Worm (Caenorhabditis elegans) whole organism, L1 larva: ENCODE results near the gene Y14H12B.1.

Source experiments
- aha-1 ChIP-seq: fragments of 150-350 bp; optimal IDR thresholded peaks from 2 replicates; lab custom pipeline; 2014; ENCODE audit warnings: missing biosample characterization, missing genetic modification characterization
- aly-2 ChIP-seq: fragments of 150-350 bp; optimal IDR thresholded peaks from 2 replicates; lab custom pipeline; 2014; ENCODE audit warnings: missing biosample characterization, missing genetic modification characterization
- ama-1 ChIP-seq: fragments of 150-350 bp; optimal IDR thresholded peaks from 2 replicates; lab custom pipeline; 2014
- blmp-1 ChIP-seq: fragments of 150-350 bp; optimal IDR thresholded peaks from 2 replicates; lab custom pipeline; 2014; ENCODE audit warnings: missing biosample characterization, missing genetic modification characterization
- ceh-8 ChIP-seq: fragments of 200-800 bp; sonication (Bioruptor generic); optimal IDR thresholded peaks from 2 replicates; lab custom pipeline; 2018; ENCODE audit warnings: mild to moderate bottlenecking, missing genetic modification characterization, moderate library complexity, missing compliant biosample characterization
- ceh-82 ChIP-seq, 3 experiments: fragments of 150-350 bp in 1 of 3; sonication (generic microtip) in 2 of 3; optimal IDR thresholded peaks; 2 replicates each; lab custom pipeline; 2014 to 2017; ENCODE audit warnings: missing biosample characterization in 3 of 3, missing genetic modification characterization in 3 of 3
- dpl-1 ChIP-seq, 3 experiments: fragments of 150-350 bp in 2 of 3; sonication (generic microtip) in 1 of 3; optimal IDR thresholded peaks; 2 replicates each; lab custom pipeline; 2014 to 2017; ENCODE audit warnings: missing biosample characterization in 3 of 3, missing genetic modification characterization in 3 of 3, missing genetic modification reagents in 3 of 3
- dsc-1 ChIP-seq: sonication (generic microtip); optimal IDR thresholded peaks from 2 replicates; lab custom pipeline; 2016; ENCODE audit warnings: mild to moderate bottlenecking, missing genetic modification characterization, missing compliant biosample characterization
- efl-1 ChIP-seq, 4 experiments: fragments of 150-350 bp; optimal IDR thresholded peaks in 3 of 4; peaks in 1 of 4; 1 replicate in 1 of 4; 2 replicates in 3 of 4; lab custom pipeline; 2014; ENCODE audit warnings: missing biosample characterization in 2 of 4, missing genetic modification characterization in 2 of 4, missing genetic modification reagents in 2 of 4
- egl-13 ChIP-seq: sonication (generic microtip); optimal IDR thresholded peaks from 2 replicates; lab custom pipeline; 2016; ENCODE audit warnings: missing genotype, missing genetic modification reagents, missing genetic modification characterization, missing compliant biosample characterization
- ets-5 ChIP-seq: fragments of 200-800 bp; sonication (Bioruptor generic); IDR thresholded peaks from 2 replicates; pipeline ENCODE4 v1.3.6; 2022; ENCODE audit warnings: missing genetic modification characterization, missing compliant biosample characterization
- fkh-10 ChIP-seq: sonication (generic microtip); optimal IDR thresholded peaks from 2 replicates; lab custom pipeline; 2017; ENCODE audit warnings: missing biosample characterization, missing genetic modification reagents, missing genetic modification characterization
- fkh-4 ChIP-seq: sonication (generic microtip); optimal IDR thresholded peaks from 2 replicates; lab custom pipeline; 2016; ENCODE audit warnings: missing compliant biosample characterization, missing genetic modification characterization, borderline replicate concordance
- fkh-8 ChIP-seq: sonication (generic microtip); optimal IDR thresholded peaks from 2 replicates; lab custom pipeline; 2016; ENCODE audit warnings: mild to moderate bottlenecking, missing genetic modification characterization, missing compliant biosample characterization
- hlh-4 ChIP-seq: sonication (generic microtip); optimal IDR thresholded peaks from 2 replicates; lab custom pipeline; 2016; ENCODE audit warnings: mild to moderate bottlenecking, missing genetic modification characterization, missing compliant biosample characterization
- irx-1 ChIP-seq: sonication (generic microtip); optimal IDR thresholded peaks from 2 replicates; lab custom pipeline; 2016; ENCODE audit warnings: missing genetic modification characterization, missing compliant biosample characterization
- isw-1 ChIP-seq: fragments of 200-800 bp; sonication (Bioruptor generic); IDR thresholded peaks from 2 replicates; pipeline ENCODE4 v1.3.6; 2022; ENCODE audit warnings: missing genetic modification characterization, missing compliant biosample characterization
- lin-13 ChIP-seq: fragments of 150-350 bp; optimal IDR thresholded peaks from 2 replicates; lab custom pipeline; 2014; ENCODE audit warnings: missing biosample characterization, missing genetic modification reagents, missing genetic modification characterization
- lin-14 ChIP-seq: fragments of 200-800 bp; sonication (Bioruptor generic); optimal IDR thresholded peaks from 2 replicates; lab custom pipeline; 2018; ENCODE audit warnings: mild to moderate bottlenecking, missing genetic modification characterization, moderate library complexity, missing compliant biosample characterization
- lin-15B ChIP-seq: fragments of 150-350 bp; sonication (generic microtip); optimal IDR thresholded peaks from 3 replicates; lab custom pipeline; 2014; ENCODE audit warnings: missing biosample characterization, missing genetic modification characterization
- lin-39 ChIP-seq: fragments of 150-350 bp; optimal IDR thresholded peaks from 2 replicates; lab custom pipeline; 2014; ENCODE audit warnings: missing biosample characterization, missing genetic modification reagents, missing genetic modification characterization
- lir-3 ChIP-seq: sonication (generic microtip); optimal IDR thresholded peaks from 2 replicates; lab custom pipeline; 2016; ENCODE audit warnings: mild to moderate bottlenecking, missing genetic modification characterization, moderate library complexity, missing compliant biosample characterization; ENCODE audit not compliant: poor library complexity
- lsy-2 ChIP-seq, 2 experiments: fragments of 150-350 bp; optimal IDR thresholded peaks; 2 replicates each; lab custom pipeline; 2014; ENCODE audit warnings: missing biosample characterization in 2 of 2, missing genetic modification characterization in 2 of 2
- nhr-19 ChIP-seq: fragments of 200-800 bp; sonication (Bioruptor generic); conservative IDR thresholded peaks from 2 replicates; pipeline ENCODE4 v1.3.6; 2022; ENCODE audit warnings: missing genetic modification characterization, missing compliant biosample characterization
- nhr-237 ChIP-seq: fragments of 150-350 bp; optimal IDR thresholded peaks from 2 replicates; lab custom pipeline; 2014; ENCODE audit warnings: missing biosample characterization, missing genetic modification characterization
- nhr-71 ChIP-seq: sonication (generic microtip); optimal IDR thresholded peaks from 2 replicates; lab custom pipeline; 2016; ENCODE audit warnings: mild to moderate bottlenecking, missing genetic modification characterization, moderate library complexity, missing compliant biosample characterization
- nhr-84 ChIP-seq: sonication (generic microtip); optimal IDR thresholded peaks from 2 replicates; lab custom pipeline; 2017; ENCODE audit warnings: missing biosample characterization, missing genetic modification characterization
- nhr-90 ChIP-seq: sonication (generic microtip); optimal IDR thresholded peaks from 2 replicates; lab custom pipeline; 2016; ENCODE audit warnings: mild to moderate bottlenecking, missing genetic modification characterization, missing compliant biosample characterization; ENCODE audit not compliant: poor library complexity
- pax-3 ChIP-seq: fragments of 200-800 bp; sonication (Bioruptor generic); optimal IDR thresholded peaks from 2 replicates; lab custom pipeline; 2018; ENCODE audit warnings: mild to moderate bottlenecking, missing genetic modification characterization, moderate library complexity, missing compliant biosample characterization
- snpc-4 ChIP-seq: fragments of 150-350 bp; optimal IDR thresholded peaks from 2 replicates; lab custom pipeline; 2014; ENCODE audit warnings: missing biosample characterization, missing genetic modification characterization
- snu-23 ChIP-seq: sonication (generic microtip); optimal IDR thresholded peaks from 2 replicates; lab custom pipeline; 2016; ENCODE audit warnings: missing genetic modification characterization, missing compliant biosample characterization
- swsn-7 ChIP-seq: sonication (generic microtip); optimal IDR thresholded peaks from 2 replicates; lab custom pipeline; 2016; ENCODE audit warnings: missing genetic modification characterization, missing compliant biosample characterization
- tbx-2 ChIP-seq: sonication (generic microtip); optimal IDR thresholded peaks from 2 replicates; lab custom pipeline; 2016; ENCODE audit warnings: missing genetic modification characterization, missing compliant biosample characterization
- unc-62 ChIP-seq: fragments of 150-350 bp; optimal IDR thresholded peaks from 2 replicates; lab custom pipeline; 2014; ENCODE audit warnings: missing biosample characterization, missing genetic modification reagents, missing genetic modification characterization
- unc-86 ChIP-seq: sonication (generic microtip); optimal IDR thresholded peaks from 2 replicates; lab custom pipeline; 2016; ENCODE audit warnings: missing genetic modification characterization, missing compliant biosample characterization
- unc-98 ChIP-seq: fragments of 200-800 bp; sonication (Bioruptor generic); IDR thresholded peaks from 2 replicates; pipeline ENCODE4 v1.3.6; 2022; ENCODE audit warnings: missing genetic modification characterization, missing compliant biosample characterization
- zag-1 ChIP-seq: fragments of 150-350 bp; optimal IDR thresholded peaks from 2 replicates; lab custom pipeline; 2014; ENCODE audit warnings: missing biosample characterization, missing genetic modification characterization

Y14H12B.1 gene

ce11 chrII:3960276-3960675 is 26.0 kb downstream of the Y14H12B.1 start:
- peak; percentile 74 for TF ChIP-seq zag-1 (tag; lab: Kevin White, UChicago)
- no peak for TF ChIP-seq ets-5 (GFP tag; lab: Robert Waterston, UW)
- TF ChIP-seq tbx-2: peak; percentile 1
- peak in 1 of 3 experiments; percentile 24 for TF ChIP-seq ceh-82 (tag; optimal IDR thresholded peaks at IDR 0.05; lab: Kevin White, UChicago)
- no peak for TF ChIP-seq unc-98 (GFP tag; lab: Robert Waterston, UW)
- peak; percentile 80 for TF ChIP-seq lin-14 (GFP tag; lab: Kevin White, UChicago)
- peak in 1 of 2 experiments; percentile 52 for TF ChIP-seq lsy-2 (tag; optimal IDR thresholded peaks at IDR 0.05; lab: Kevin White, UChicago)
- TF ChIP-seq egl-13: no peak
- TF ChIP-seq swsn-7 (tag; lab: Kevin White, UChicago): peak; percentile 9
- TF ChIP-seq snu-23 (GFP tag; lab: Kevin White, UChicago): peak; percentile 7
- TF ChIP-seq nhr-71: peak; percentile 26
- peak; percentile 24 to 31 for TF ChIP-seq efl-1 (optimal IDR thresholded peaks at IDR 0.05; lab: Kevin White, UChicago)
- no peak for TF ChIP-seq efl-1 (GFP tag; optimal IDR thresholded peaks at IDR 0.05 in 1 of 2; lab: Kevin White, UChicago)
- peak; percentile 53 for TF ChIP-seq fkh-10 (GFP tag; lab: Kevin White, UChicago)

ce11 chrII:3961256-3961655 is 27.0 kb downstream of the Y14H12B.1 start:
- TF ChIP-seq ceh-82 (tag; optimal IDR thresholded peaks at IDR 0.05; lab: Kevin White, UChicago) (peak in 1 of 3 experiments; percentile 14), irx-1 (tag; lab: Kevin White, UChicago) (no peak), unc-62 (GFP tag; lab: Kevin White, UChicago) (no peak), nhr-237 (no peak), aly-2 (tag; lab: Kevin White, UChicago) (no peak), nhr-90 (tag; lab: Kevin White, UChicago) (no peak), pax-3 (no peak), lir-3 (tag; lab: Kevin White, UChicago) (no peak), dsc-1 (no peak), lin-13 (GFP tag; lab: Kevin White, UChicago) (no peak), fkh-10 (GFP tag; lab: Kevin White, UChicago) (peak; percentile 27), lin-14 (GFP tag; lab: Kevin White, UChicago) (peak; percentile 58), zag-1 (tag; lab: Kevin White, UChicago) (no peak), fkh-4 (tag; lab: Kevin White, UChicago) (no peak), aha-1 (tag; lab: Kevin White, UChicago) (no peak), lin-15B (tag; lab: Kevin White, UChicago) (no peak), hlh-4 (tag; lab: Kevin White, UChicago) (no peak), unc-98 (GFP tag; lab: Robert Waterston, UW) (no peak), dpl-1 (GFP tag; optimal IDR thresholded peaks at IDR 0.05; lab: Kevin White, UChicago) (no peak), ama-1 (lab: Kevin White, UChicago) (no peak)

- no peak for TF ChIP-seq lin-39
- TF ChIP-seq nhr-19 (GFP tag; lab: Robert Waterston, UW): no peak
- TF ChIP-seq nhr-84 (tag; lab: Kevin White, UChicago): no peak
- TF ChIP-seq isw-1 (GFP tag; lab: Robert Waterston, UW): no peak
- TF ChIP-seq lin-13 (GFP tag; lab: Kevin White, UChicago): no peak
- TF ChIP-seq fkh-8 (tag; lab: Kevin White, UChicago): no peak
- TF ChIP-seq fkh-4 (tag; lab: Kevin White, UChicago): no peak
- no peak for TF ChIP-seq ceh-8 (GFP tag; lab: Kevin White, UChicago)
- TF ChIP-seq snpc-4 (tag; lab: Kevin White, UChicago): no peak
- no peak for TF ChIP-seq blmp-1 (tag; lab: Kevin White, UChicago)
- TF ChIP-seq unc-86 (tag; lab: Kevin White, UChicago): no peak
These were observed 30.1 kb downstream of the Y14H12B.1 start for ce11 chrII:3964302-3964885.
